Worm (Caenorhabditis elegans): Measurements from ENCODE around the gene hid-1.

DNA sequence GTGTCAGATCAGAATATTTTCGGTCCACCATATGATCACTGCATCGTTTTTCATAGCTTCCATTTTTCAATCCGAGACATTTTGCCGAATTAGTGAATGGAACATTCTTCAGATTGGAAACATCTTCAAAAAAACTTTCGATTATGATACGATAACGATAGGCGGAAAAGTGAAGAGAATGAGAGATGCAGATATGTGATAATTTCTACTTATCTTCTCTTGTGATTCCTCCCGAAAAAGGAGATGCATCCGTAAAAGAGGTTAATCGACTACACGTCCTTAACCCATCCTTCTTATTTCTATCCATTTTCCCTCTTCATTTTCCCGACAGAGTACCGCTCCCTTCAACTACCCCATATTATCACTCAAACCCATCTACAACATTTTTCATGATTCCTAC, 5.8 kb upstream of the hid-1 start, which contains the start of gene K02E10.4:
- TF ChIP-seq ama-1 (optimal IDR thresholded peaks at IDR 0.05) (no peak), tbx-11 (GFP tag; IDR thresholded peaks at IDR 0.05) (no peak), F13C5.2 (tag; optimal IDR thresholded peaks at IDR 0.05) (no peak), pes-1 (GFP tag; IDR thresholded peaks at IDR 0.05) (no peak), B0310.2 (tag; optimal IDR thresholded peaks at IDR 0.05) (no peak), aly-1 (tag; optimal IDR thresholded peaks at IDR 0.05) (no peak), hmg-4 (GFP tag; optimal IDR thresholded peaks at IDR 0.05) (no peak), ceh-13 (GFP tag; optimal IDR thresholded peaks at IDR 0.05) (no peak), hnd-1 (tag; optimal IDR thresholded peaks at IDR 0.05) (no peak), scrt-1 (GFP tag; IDR thresholded peaks at IDR 0.05) (no peak)

Measured in whole organism, early embryonic.